Fruit fly (Drosophila melanogaster) whole organism, embryonic: Measurements from ENCODE around the gene Vha68-3.

ENCODE experiments used
- CG11398 ChIP-seq: fragments of 200-800 bp; sonication (Bioruptor generic); optimal IDR thresholded peaks from 2 replicates; lab custom pipeline; 2016; ENCODE audit warnings: missing biosample characterization, missing genetic modification characterization
- CG1233 ChIP-seq: fragments of 200-800 bp; sonication (Bioruptor generic); optimal IDR thresholded peaks from 4 replicates; lab custom pipeline; 2018; ENCODE audit warnings: missing biosample characterization, mild to moderate bottlenecking, missing genetic modification characterization
- CG12744 ChIP-seq: fragments of 200-800 bp; sonication (Bioruptor generic); optimal IDR thresholded peaks from 2 replicates; lab custom pipeline; 2016; ENCODE audit warnings: missing biosample characterization, missing genetic modification characterization
- CG14860 ChIP-seq: fragments of 200-800 bp; sonication (Bioruptor generic); IDR thresholded peaks from 3 replicates; pipeline ENCODE4 v1.3.6; 2022; ENCODE audit warnings: missing biosample characterization, missing genetic modification characterization; ENCODE audit not compliant: partially characterized antibody
- CG15269 ChIP-seq: fragments of 200-800 bp; sonication (Bioruptor generic); optimal IDR thresholded peaks from 2 replicates; lab custom pipeline; 2018; ENCODE audit warnings: missing biosample characterization, mild to moderate bottlenecking, missing genetic modification characterization, moderate library complexity
- CG15479 ChIP-seq: fragments of 200-800 bp; sonication (Bioruptor generic); optimal IDR thresholded peaks from 3 replicates; lab custom pipeline; 2019; ENCODE audit warnings: missing biosample characterization, mild to moderate bottlenecking, missing genetic modification characterization, moderate library complexity
- CG16863 ChIP-seq: fragments of 200-800 bp; sonication (Bioruptor generic); optimal IDR thresholded peaks from 3 replicates; lab custom pipeline; 2016; ENCODE audit warnings: missing biosample characterization, missing genetic modification characterization
- CG31365 ChIP-seq: fragments of 200-800 bp; sonication (Bioruptor generic); optimal IDR thresholded peaks from 2 replicates; lab custom pipeline; 2018; ENCODE audit warnings: missing biosample characterization, mild to moderate bottlenecking, missing genetic modification characterization
- CG3163 ChIP-seq: fragments of 200-800 bp; sonication (Bioruptor generic); optimal IDR thresholded peaks from 3 replicates; lab custom pipeline; 2016; ENCODE audit warnings: missing biosample characterization, missing genetic modification characterization
- CG32532 ChIP-seq: fragments of 200-800 bp; sonication (Bioruptor generic); IDR thresholded peaks from 2 replicates; pipeline ENCODE4 v1.3.6; 2022; ENCODE audit warnings: missing biosample characterization, missing genetic modification characterization
- CG33557 ChIP-seq: fragments of 200-800 bp; sonication (Bioruptor generic); optimal IDR thresholded peaks from 2 replicates; lab custom pipeline; 2019; ENCODE audit warnings: missing biosample characterization, mild to moderate bottlenecking, missing genetic modification characterization, moderate library complexity
- CG3995 ChIP-seq: fragments of 200-800 bp; sonication (Bioruptor generic); optimal IDR thresholded peaks from 3 replicates; lab custom pipeline; 2016; ENCODE audit warnings: missing biosample characterization, missing genetic modification characterization
- CG42726 ChIP-seq: fragments of 200-800 bp; sonication (Bioruptor generic); IDR thresholded peaks from 2 replicates; pipeline ENCODE4 v1.3.6; 2022; ENCODE audit warnings: missing biosample characterization, missing genetic modification characterization; ENCODE audit not compliant: partially characterized antibody
- CG4854 ChIP-seq: fragments of 200-800 bp; sonication (Bioruptor generic); optimal IDR thresholded peaks from 2 replicates; lab custom pipeline; 2016; ENCODE audit warnings: missing biosample characterization, missing genetic modification characterization, inconsistent platforms
- CG6791 ChIP-seq: fragments of 200-800 bp; sonication (Bioruptor generic); IDR thresholded peaks from 3 replicates; pipeline ENCODE4 v1.3.6; 2022; ENCODE audit warnings: missing biosample characterization, missing genetic modification characterization; ENCODE audit not compliant: partially characterized antibody
- CG6813 ChIP-seq: fragments of 200-800 bp; sonication (Bioruptor generic); optimal IDR thresholded peaks from 2 replicates; lab custom pipeline; 2017; ENCODE audit warnings: missing biosample characterization, missing genetic modification characterization, mild to moderate bottlenecking, moderate library complexity, missing genetic modification reagents
- CG6854 ChIP-seq: fragments of 200-800 bp; sonication (Bioruptor generic); optimal IDR thresholded peaks from 3 replicates; lab custom pipeline; 2017; ENCODE audit warnings: missing biosample characterization, mild to moderate bottlenecking, missing genetic modification characterization
- CG8478 ChIP-seq: fragments of >200 bp; optimal IDR thresholded peaks from 2 replicates; lab custom pipeline; 2018
- CkIIα-i1 ChIP-seq: fragments of 200-800 bp; sonication (Bioruptor generic); IDR thresholded peaks from 2 replicates; pipeline ENCODE4 v1.3.6; 2022; ENCODE audit warnings: missing biosample characterization, missing genetic modification characterization
- Dip2 ChIP-seq: fragments of 200-800 bp; sonication (Bioruptor generic); IDR thresholded peaks from 2 replicates; pipeline ENCODE4 v1.3.6; 2022; ENCODE audit warnings: missing biosample characterization, missing genetic modification characterization
- Drgx ChIP-seq: fragments of 200-800 bp; sonication (Bioruptor generic); IDR thresholded peaks from 2 replicates; pipeline ENCODE4 v1.3.6; 2022; ENCODE audit warnings: missing biosample characterization, missing genetic modification characterization
- E2f1 ChIP-seq: fragments of 200-800 bp; sonication (Bioruptor generic); IDR thresholded peaks from 2 replicates; pipeline ENCODE4 v1.3.6; 2022; ENCODE audit warnings: missing biosample characterization, missing genetic modification characterization
- Elba2 ChIP-seq: fragments of 200-800 bp; sonication (Bioruptor generic); optimal IDR thresholded peaks from 3 replicates; lab custom pipeline; 2016; ENCODE audit warnings: missing biosample characterization, missing genetic modification characterization
- GATAe ChIP-seq: fragments of 200-800 bp; sonication (Bioruptor generic); conservative IDR thresholded peaks from 2 replicates; pipeline ENCODE4 v1.3.6; 2022; ENCODE audit warnings: missing biosample characterization, missing genetic modification characterization
- Med ChIP-seq: fragments of 200-800 bp; sonication (Bioruptor generic); peaks from one replicate; lab custom pipeline; 2016; ENCODE audit warnings: missing biosample characterization, missing genetic modification characterization, mild to moderate bottlenecking, inconsistent platforms, moderate library complexity
- NFAT ChIP-seq: fragments of 200-800 bp; sonication (Bioruptor generic); IDR thresholded peaks from 2 replicates; pipeline ENCODE4 v1.3.6; 2022; ENCODE audit warnings: missing biosample characterization, missing genetic modification characterization
- Six4 ChIP-seq: fragments of 200-800 bp; sonication (Bioruptor generic); optimal IDR thresholded peaks from 2 replicates; lab custom pipeline; 2016; ENCODE audit warnings: missing biosample characterization, missing genetic modification characterization
- Ssrp ChIP-seq: fragments of 200-800 bp; sonication (Bioruptor generic); optimal IDR thresholded peaks from 2 replicates; lab custom pipeline; 2018; ENCODE audit warnings: missing biosample characterization, mild to moderate bottlenecking, missing genetic modification characterization, moderate library complexity
- abd-A ChIP-seq: fragments of 200-800 bp; sonication (Bioruptor generic); optimal IDR thresholded peaks from 3 replicates; lab custom pipeline; 2019; ENCODE audit warnings: missing biosample characterization, mild to moderate bottlenecking, missing genetic modification characterization, moderate library complexity
- ara ChIP-seq: fragments of 200-800 bp; sonication (Bioruptor generic); IDR thresholded peaks from 2 replicates; pipeline ENCODE4 v1.3.6; 2022; ENCODE audit warnings: missing biosample characterization, missing genetic modification characterization
- bigmax ChIP-seq: fragments of 200-800 bp; sonication (Bioruptor generic); optimal IDR thresholded peaks from 2 replicates; lab custom pipeline; 2018; ENCODE audit warnings: missing biosample characterization, mild to moderate bottlenecking, missing genetic modification characterization
- bowl ChIP-seq: fragments of 200-800 bp; sonication (Bioruptor generic); IDR thresholded peaks from 2 replicates; pipeline ENCODE4 v1.3.6; 2022; ENCODE audit warnings: missing biosample characterization, missing genetic modification characterization
- cg ChIP-seq: fragments of 200-800 bp; sonication (Bioruptor generic); optimal IDR thresholded peaks from 3 replicates; lab custom pipeline; 2019; ENCODE audit warnings: missing biosample characterization, mild to moderate bottlenecking, missing genetic modification characterization, moderate library complexity
- crol ChIP-seq: fragments of 200-800 bp; sonication (Bioruptor generic); IDR thresholded peaks from 2 replicates; pipeline ENCODE4 v1.3.6; 2022; ENCODE audit warnings: missing biosample characterization, missing genetic modification characterization
- crp ChIP-seq, 2 experiments: fragments of 200-800 bp; sonication (Bioruptor generic); optimal IDR thresholded peaks; 2 replicates in 1 of 2; 3 replicates in 1 of 2; lab custom pipeline; 2017; ENCODE audit warnings: missing biosample characterization in 2 of 2, missing genetic modification characterization in 2 of 2, mild to moderate bottlenecking in 1 of 2, moderate library complexity in 1 of 2
- cwo ChIP-seq: fragments of 200-800 bp; sonication (Bioruptor generic); optimal IDR thresholded peaks from 3 replicates; lab custom pipeline; 2017; ENCODE audit warnings: missing biosample characterization, missing genetic modification characterization, mild to moderate bottlenecking, moderate library complexity, missing genetic modification reagents
- dan ChIP-seq: fragments of 200-800 bp; sonication (Bioruptor generic); IDR thresholded peaks from 2 replicates; pipeline ENCODE4 v1.3.6; 2022; ENCODE audit warnings: missing biosample characterization, missing genetic modification characterization
- danr ChIP-seq: fragments of 200-800 bp; sonication (Bioruptor generic); IDR thresholded peaks from 2 replicates; pipeline ENCODE4 v1.3.6; 2022; ENCODE audit warnings: missing biosample characterization, missing genetic modification characterization
- gcm ChIP-seq: fragments of 200-800 bp; sonication (Bioruptor generic); optimal IDR thresholded peaks from 2 replicates; lab custom pipeline; 2019; ENCODE audit warnings: missing biosample characterization, mild to moderate bottlenecking, missing genetic modification characterization, moderate library complexity
- grn ChIP-seq: fragments of 200-800 bp; sonication (Bioruptor generic); optimal IDR thresholded peaks from 3 replicates; lab custom pipeline; 2017; ENCODE audit warnings: missing biosample characterization, missing genetic modification characterization
- insv ChIP-seq, 2 experiments: fragments of 200-800 bp; sonication (Bioruptor generic); optimal IDR thresholded peaks; 3 replicates each; lab custom pipeline; 2016 to 2018; ENCODE audit warnings: missing biosample characterization in 2 of 2, missing genetic modification characterization in 2 of 2
- kah ChIP-seq: fragments of 200-800 bp; sonication (Bioruptor generic); optimal IDR thresholded peaks from 2 replicates; lab custom pipeline; 2018; ENCODE audit warnings: missing biosample characterization, mild to moderate bottlenecking, missing genetic modification characterization
- klu ChIP-seq: fragments of 200-800 bp; sonication (Bioruptor generic); IDR thresholded peaks from 2 replicates; pipeline ENCODE4 v1.3.6; 2022; ENCODE audit warnings: missing biosample characterization, missing genetic modification characterization
- knrl ChIP-seq: fragments of 200-800 bp; sonication (Bioruptor generic); IDR thresholded peaks from 3 replicates; pipeline ENCODE4 v1.3.6; 2022; ENCODE audit warnings: missing biosample characterization, missing genetic modification characterization; ENCODE audit not compliant: partially characterized antibody
- peb ChIP-seq: fragments of 200-800 bp; sonication (Bioruptor generic); IDR thresholded peaks from 2 replicates; pipeline ENCODE4 v1.3.6; 2022; ENCODE audit warnings: missing biosample characterization, missing genetic modification characterization
- phol ChIP-seq: fragments of 200-800 bp; sonication (Bioruptor generic); optimal IDR thresholded peaks from 3 replicates; lab custom pipeline; 2018; ENCODE audit warnings: missing biosample characterization, mild to moderate bottlenecking, missing genetic modification characterization, moderate library complexity
- sd ChIP-seq: fragments of 200-800 bp; sonication (Bioruptor generic); optimal IDR thresholded peaks from 3 replicates; lab custom pipeline; 2018; ENCODE audit warnings: missing biosample characterization, mild to moderate bottlenecking, missing genetic modification characterization, moderate library complexity
- slp2 ChIP-seq: fragments of 200-800 bp; sonication (Bioruptor generic); optimal IDR thresholded peaks from 2 replicates; lab custom pipeline; 2016; ENCODE audit warnings: missing biosample characterization, missing genetic modification characterization
- sqz ChIP-seq: fragments of 200-800 bp; sonication (Bioruptor generic); optimal IDR thresholded peaks from 3 replicates; lab custom pipeline; 2018; ENCODE audit warnings: missing biosample characterization, mild to moderate bottlenecking, missing genetic modification characterization
- yki ChIP-seq: fragments of >200 bp; optimal IDR thresholded peaks from 3 replicates; lab custom pipeline; 2018

Vha68-3 gene

dm6 chr2L:12974562-12975366 lies 3.8 kb upstream of the Vha68-3 start (continued):
- TF ChIP-seq abd-A, result no peak
- no peak for TF ChIP-seq Dip2
- no peak for TF ChIP-seq CG6854 (GFP tag; lab: Kevin White, UChicago)
- no peak for TF ChIP-seq dan
- peak; percentile 76 for TF ChIP-seq gcm (GFP tag; lab: Kevin White, UChicago)
- no peak for TF ChIP-seq CG33557 (GFP tag; lab: Kevin White, UChicago)
- TF ChIP-seq E2f1 (GFP tag; lab: Robert Waterston, UW), result no peak
- no peak for TF ChIP-seq CG8478 (lab: Kevin White, UChicago)
- TF ChIP-seq peb, result no peak
- no peak for TF ChIP-seq Ssrp (tag; lab: Kevin White, UChicago)
- TF ChIP-seq CG32532 (GFP tag; lab: Robert Waterston, UW), result peak; percentile 30; the same call in 1 of the 2 replicates
- TF ChIP-seq danr (GFP tag; lab: Robert Waterston, UW), result 0 out of 2 replicates have a peak, but pooled peaks have one; percentile 8
- TF ChIP-seq CG3163 (GFP tag; lab: Kevin White, UChicago), result no peak
- TF ChIP-seq klu (GFP tag; lab: Robert Waterston, UW), result no peak
- TF ChIP-seq grn (GFP tag; lab: Kevin White, UChicago), result no peak
- 0 out of 3 replicates have a peak, but pooled peaks have one; percentile 15 for TF ChIP-seq CG6791 (GFP tag; lab: Robert Waterston, UW)
- peak; percentile 37 for TF ChIP-seq sqz (GFP tag; lab: Kevin White, UChicago)
- no peak for TF ChIP-seq CG1233
- TF ChIP-seq CG16863 (GFP tag; lab: Kevin White, UChicago), result no peak
- no peak; the same call in 1 of the 2 replicates for TF ChIP-seq crol (GFP tag; lab: Robert Waterston, UW)
- no peak for TF ChIP-seq ara (GFP tag; lab: Robert Waterston, UW)
- TF ChIP-seq yki (lab: Kevin White, UChicago), result peak; percentile 25
- TF ChIP-seq CG31365, result no peak
- TF ChIP-seq cwo, result peak; percentile 48
- TF ChIP-seq kah (GFP tag; lab: Kevin White, UChicago), result no peak
- peak; percentile 68 for TF ChIP-seq Med (GFP tag; lab: Kevin White, UChicago)
- no peak for TF ChIP-seq bigmax (GFP tag; lab: Kevin White, UChicago)
- TF ChIP-seq CG42726 (GFP tag; lab: Robert Waterston, UW), result no peak
- no peak for TF ChIP-seq bowl (GFP tag; lab: Robert Waterston, UW)
- no peak for TF ChIP-seq CG15269 (tag; lab: Kevin White, UChicago)
- peak; percentile 3 for TF ChIP-seq CG15479 (GFP tag; lab: Kevin White, UChicago)
- TF ChIP-seq CG4854 (GFP tag; lab: Kevin White, UChicago), result no peak
- no peak for TF ChIP-seq GATAe
- peak; percentile 44; the same call in 1 of the 2 replicates for TF ChIP-seq NFAT (GFP tag; lab: Robert Waterston, UW)
- no peak for TF ChIP-seq CkIIα-i1 (GFP tag; lab: Robert Waterston, UW)
- peak; percentile 13 for TF ChIP-seq cg
- no peak for TF ChIP-seq slp2 (GFP tag; lab: Kevin White, UChicago)
- no peak for TF ChIP-seq CG11398 (GFP tag; lab: Kevin White, UChicago)
- peak; percentile 29; the same call in 1 of the 2 replicates for TF ChIP-seq Drgx
- no peak for TF ChIP-seq Elba2 (GFP tag; lab: Kevin White, UChicago)
- no peak for TF ChIP-seq CG3995 (GFP tag; lab: Kevin White, UChicago)
- no peak for TF ChIP-seq Six4 (GFP tag; lab: Kevin White, UChicago)
- TF ChIP-seq knrl (GFP tag; lab: Robert Waterston, UW), result no peak
- TF ChIP-seq sd (tag; lab: Kevin White, UChicago), result peak; percentile 65
- TF ChIP-seq phol (tag; lab: Kevin White, UChicago), result peak; percentile 39
- TF ChIP-seq CG14860 (GFP tag; lab: Robert Waterston, UW), result no peak
- no peak for TF ChIP-seq CG12744
- TF ChIP-seq crp (GFP tag; optimal IDR thresholded peaks at IDR 0.05; lab: Kevin White, UChicago), result peak in 1 of 2 experiments; percentile 34
- TF ChIP-seq CG6813 (GFP tag; lab: Kevin White, UChicago), result no peak
- no peak for TF ChIP-seq insv (GFP tag; optimal IDR thresholded peaks at IDR 0.05; lab: Kevin White, UChicago)
